Worm (Caenorhabditis elegans) whole organism, L4/young adult: ENCODE data around the gene Y47D3A.34.

Experiments used
- W03F9.2 ChIP-seq: fragments of 150-350 bp; optimal IDR thresholded peaks from 2 replicates; lab custom pipeline; 2014; ENCODE audit warnings: missing biosample characterization, missing genetic modification characterization
- him-1 ChIP-seq: sonication (generic microtip); optimal IDR thresholded peaks from 2 replicates; lab custom pipeline; 2016; ENCODE audit warnings: missing genotype, missing genetic modification reagents, missing genetic modification characterization, missing compliant biosample characterization

ce11 chrIII:11197327-11197726 is 37.3 kb downstream of the Y47D3A.34 start:
- TF ChIP-seq him-1 (no peak), W03F9.2 (no peak)
